Fruit fly (Drosophila melanogaster): ENCODE results near the gene Dhc98D.

The Dhc98D gene

DNA sequence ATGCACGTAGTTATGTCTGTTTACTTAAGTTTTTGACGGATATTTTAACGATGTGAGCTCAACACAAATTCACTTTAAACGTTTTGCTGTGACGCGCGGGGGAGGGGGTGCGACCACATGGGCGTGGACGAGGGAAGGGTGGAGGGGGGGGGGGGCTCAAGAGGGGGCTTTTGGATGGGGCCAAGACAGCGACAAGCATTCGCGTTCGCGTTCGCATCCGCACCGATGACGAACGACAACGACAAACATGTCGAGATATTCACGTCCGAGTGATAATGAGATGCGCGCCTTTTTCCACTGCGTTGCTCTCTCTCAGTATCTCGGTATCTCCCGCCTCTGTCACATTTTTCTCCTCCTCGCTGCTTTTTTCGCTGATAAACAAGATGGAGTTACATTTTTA lies 76.8 kb downstream of the Dhc98D start:
- peak; percentile 19 for TF ChIP-seq CG15479 (GFP tag; optimal IDR thresholded peaks at IDR 0.05)
- peak; percentile 66 for TF ChIP-seq CG10543 (GFP tag; optimal IDR thresholded peaks at IDR 0.05)
- TF ChIP-seq CG31388 (GFP tag; optimal IDR thresholded peaks at IDR 0.05), result no peak
- TF ChIP-seq Vsx1 (GFP tag; optimal IDR thresholded peaks at IDR 0.05), result no peak
- no peak for TF ChIP-seq Antp (GFP tag; optimal IDR thresholded peaks at IDR 0.05)
- TF ChIP-seq otp (GFP tag; IDR thresholded peaks at IDR 0.05), result 0 out of 3 replicates have a peak, but pooled peaks have one; percentile 16
- no peak for TF ChIP-seq lmd (GFP tag; IDR thresholded peaks at IDR 0.05)
- 0 out of 2 replicates have a peak, but pooled peaks have one; percentile 47 for TF ChIP-seq vvl (GFP tag; IDR thresholded peaks at IDR 0.05)
- TF ChIP-seq schlank (tag; optimal IDR thresholded peaks at IDR 0.05), result no peak
- TF ChIP-seq crol (GFP tag; IDR thresholded peaks at IDR 0.05), result peak; percentile 87
- no peak for TF ChIP-seq Hr78 (GFP tag; optimal IDR thresholded peaks at IDR 0.05)
- no peak for TF ChIP-seq CG3407 (GFP tag; optimal IDR thresholded peaks at IDR 0.05)
- TF ChIP-seq bigmax (GFP tag; optimal IDR thresholded peaks at IDR 0.05), result peak; percentile 16
- TF ChIP-seq phol (tag; optimal IDR thresholded peaks at IDR 0.05), result no peak
- 0 out of 3 replicates have a peak, but pooled peaks have one; percentile 41 for TF ChIP-seq ci (GFP tag; IDR thresholded peaks at IDR 0.05)
- TF ChIP-seq Deaf1 (tag; optimal IDR thresholded peaks at IDR 0.05), result peak; percentile 65
- no peak for TF ChIP-seq nmo (GFP tag; optimal IDR thresholded peaks at IDR 0.05)

- TF ChIP-seq Fer1 (GFP tag; optimal IDR thresholded peaks at IDR 0.05) (no peak), tll (GFP tag; optimal IDR thresholded peaks at IDR 0.05) (peak in 1 of 2 experiments; percentile 27), H15 (GFP tag; IDR thresholded peaks at IDR 0.05) (no peak), H2.0 (GFP tag; IDR thresholded peaks at IDR 0.05) (no peak), toy (GFP tag; IDR thresholded peaks at IDR 0.05) (no peak), TFAM (GFP tag; optimal IDR thresholded peaks at IDR 0.05) (no peak), CG15479 (GFP tag; optimal IDR thresholded peaks at IDR 0.05) (peak; percentile 95), Dbx (GFP tag; IDR thresholded peaks at IDR 0.05) (no peak), HLH3B (GFP tag; IDR thresholded peaks at IDR 0.05) (no peak), CG18476 (GFP tag; optimal IDR thresholded peaks at IDR 0.05) (no peak), CG18011 (GFP tag; optimal IDR thresholded peaks at IDR 0.05) (no peak), ap (GFP tag; IDR thresholded peaks at IDR 0.05) (no peak), da (GFP tag; optimal IDR thresholded peaks at IDR 0.05) (no peak), peb (GFP tag; IDR thresholded peaks at IDR 0.05) (no peak), cg (GFP tag; optimal IDR thresholded peaks at IDR 0.05) (no peak), Med (GFP tag) (peak; percentile 68), CG10543 (GFP tag; optimal IDR thresholded peaks at IDR 0.05) (peak; percentile 34), tna (GFP tag; IDR thresholded peaks at IDR 0.05; ENCODE audit: partially characterized antibody) (no peak), ase (GFP tag; IDR thresholded peaks at IDR 0.05) (no peak), grn (GFP tag; optimal IDR thresholded peaks at IDR 0.05) (peak; percentile 51), CG1602 (GFP tag; optimal IDR thresholded peaks at IDR 0.05) (no peak), Sin3A (optimal IDR thresholded peaks at IDR 0.05) (no peak), CG13894 (tag; optimal IDR thresholded peaks at IDR 0.05) (no peak), CG11723 (GFP tag; optimal IDR thresholded peaks at IDR 0.05) (no peak), fru (optimal IDR thresholded peaks at IDR 0.05) (no peak), chinmo (GFP tag; IDR thresholded peaks at IDR 0.05; ENCODE audit: partially characterized antibody) (0 out of 4 replicates have a peak, but pooled peaks have one; percentile 40), CG15269 (tag; optimal IDR thresholded peaks at IDR 0.05) (no peak), pros (GFP tag; optimal IDR thresholded peaks at IDR 0.05) (peak; percentile 37), ac (GFP tag; optimal IDR thresholded peaks at IDR 0.05) (no peak), aop (GFP tag; IDR thresholded peaks at IDR 0.05) (no peak), Sry-β (GFP tag; optimal IDR thresholded peaks at IDR 0.05) (no peak), CG12769 (tag; optimal IDR thresholded peaks at IDR 0.05) (peak; percentile 47), CG32772 (GFP tag; IDR thresholded peaks at IDR 0.05) (no peak), shn (GFP tag; optimal IDR thresholded peaks at IDR 0.05) (no peak), knrl (GFP tag; IDR thresholded peaks at IDR 0.05; ENCODE audit: partially characterized antibody) (no peak)
Measured at dm6 chr3R:28568095-28568750, 81.5 kb downstream of the Dhc98D start.

Measured in whole organism, embryonic.